Fruit fly (Drosophila melanogaster) whole organism, wandering third instar larva: ENCODE measurements around the gene CG42526.

Experiments used
- Abd-B ChIP-seq: fragments of >200 bp; optimal IDR thresholded peaks from 2 replicates; lab custom pipeline; 2017; ENCODE audit warnings: missing biosample characterization, missing genetic modification characterization
- CG32264 ChIP-seq: fragments of 200-800 bp; sonication (Bioruptor generic); optimal IDR thresholded peaks from 2 replicates; lab custom pipeline; 2016; ENCODE audit warnings: missing biosample characterization, missing genetic modification characterization
- CG9705 ChIP-seq: fragments of 200-800 bp; sonication (Bioruptor generic); optimal IDR thresholded peaks from 2 replicates; lab custom pipeline; 2018; ENCODE audit warnings: missing biosample characterization, mild to moderate bottlenecking, missing genetic modification characterization
- CrebA ChIP-seq: fragments of 200-800 bp; sonication (Bioruptor generic); optimal IDR thresholded peaks from 2 replicates; lab custom pipeline; 2016; ENCODE audit warnings: missing biosample characterization, mild to moderate bottlenecking, missing genetic modification characterization, borderline replicate concordance
- Dfd ChIP-seq: fragments of >200 bp; optimal IDR thresholded peaks from 2 replicates; lab custom pipeline; 2017; ENCODE audit warnings: missing biosample characterization, missing genetic modification characterization
- Dif ChIP-seq: fragments of 200-275, 200-300 bp; sonication (Bioruptor generic); optimal IDR thresholded peaks from 2 replicates; lab custom pipeline; 2018; ENCODE audit warnings: missing biosample characterization, missing genetic modification characterization; ENCODE audit not compliant: partially characterized antibody
- GATAd ChIP-seq: sonication (Bioruptor generic); optimal IDR thresholded peaks from 2 replicates; lab custom pipeline; 2016; ENCODE audit warnings: missing biosample characterization, missing genetic modification characterization
- HLH106 ChIP-seq: fragments of 200-800 bp; optimal IDR thresholded peaks from 3 replicates; lab custom pipeline; 2019; ENCODE audit warnings: missing biosample characterization, mild to moderate bottlenecking, missing genetic modification characterization, moderate library complexity
- Hnf4 ChIP-seq: fragments of 200-800 bp; sonication (Bioruptor generic); optimal IDR thresholded peaks from 2 replicates; lab custom pipeline; 2016; ENCODE audit warnings: missing biosample characterization, mild to moderate bottlenecking, missing genetic modification characterization
- Hr78 ChIP-seq: fragments of >200 bp; optimal IDR thresholded peaks from 2 replicates; lab custom pipeline; 2017; ENCODE audit warnings: missing biosample characterization, missing genetic modification characterization
- Hr83 ChIP-seq: fragments of 200-300 bp; sonication (Bioruptor generic); optimal IDR thresholded peaks from 2 replicates; lab custom pipeline; 2016; ENCODE audit warnings: missing biosample characterization, mild to moderate bottlenecking, missing genetic modification characterization, moderate library complexity; ENCODE audit not compliant: poor library complexity, severe bottlenecking
- Jra ChIP-seq: sonication (Bioruptor generic); optimal IDR thresholded peaks from 2 replicates; lab custom pipeline; 2016; ENCODE audit warnings: missing biosample characterization, missing genetic modification characterization
- Mio ChIP-seq: sonication (Bioruptor generic); optimal IDR thresholded peaks from 2 replicates; lab custom pipeline; 2016; ENCODE audit warnings: missing biosample characterization, missing genetic modification characterization
- Myc ChIP-seq: fragments of >200 bp; optimal IDR thresholded peaks from 2 replicates; lab custom pipeline; 2017
- N ChIP-seq: fragments of >200 bp; optimal IDR thresholded peaks from 2 replicates; lab custom pipeline; 2018; ENCODE audit warnings: missing biosample characterization, missing external identifiers, missing genetic modification characterization
- OdsH ChIP-seq: fragments of 200-800 bp; sonication (Bioruptor generic); optimal IDR thresholded peaks from 2 replicates; lab custom pipeline; 2016; ENCODE audit warnings: missing biosample characterization, mild to moderate bottlenecking, missing genetic modification characterization
- Rel ChIP-seq, 2 experiments: fragments of 200-800 bp; sonication (Bioruptor generic) in 1 of 2; optimal IDR thresholded peaks; 2 replicates in 1 of 2; 3 replicates in 1 of 2; lab custom pipeline; 2016 to 2019; ENCODE audit warnings: mild to moderate bottlenecking in 2 of 2, missing biosample characterization in 2 of 2, missing genetic modification characterization in 2 of 2, moderate library complexity in 1 of 2
- Sp1 ChIP-seq: fragments of 200-800 bp; sonication (Bioruptor generic); optimal IDR thresholded peaks from 3 replicates; lab custom pipeline; 2019; ENCODE audit warnings: missing biosample characterization, mild to moderate bottlenecking, missing genetic modification characterization, moderate library complexity
- Vsx2 ChIP-seq: fragments of 200-300, 225-300 bp; sonication (Bioruptor generic); optimal IDR thresholded peaks from 2 replicates; lab custom pipeline; 2018; ENCODE audit warnings: missing biosample characterization, missing genetic modification characterization; ENCODE audit not compliant: partially characterized antibody
- br ChIP-seq: fragments of 200-800 bp; sonication (Bioruptor generic); optimal IDR thresholded peaks from 2 replicates; lab custom pipeline; 2016; ENCODE audit warnings: missing biosample characterization, missing genetic modification characterization
- brk ChIP-seq: fragments of 200-800 bp; sonication (Bioruptor generic); optimal IDR thresholded peaks from 2 replicates; lab custom pipeline; 2016; ENCODE audit warnings: missing biosample characterization, mild to moderate bottlenecking, missing genetic modification characterization
- dl ChIP-seq, 2 experiments: fragments of 175-275, 200-275 bp in 1 of 2; fragments of 200-275 bp in 1 of 2; sonication (Bioruptor generic); optimal IDR thresholded peaks; lab custom pipeline; 2018; ENCODE audit warnings: mild to moderate bottlenecking in 2 of 2, missing biosample characterization in 2 of 2, missing genetic modification characterization in 2 of 2, moderate library complexity in 2 of 2; ENCODE audit not compliant: partially characterized antibody in 2 of 2, insufficient read depth in 1 of 2
- dmrt93B ChIP-seq: fragments of 200-800 bp; sonication (Bioruptor generic); optimal IDR thresholded peaks from 2 replicates; lab custom pipeline; 2018; ENCODE audit warnings: missing biosample characterization, mild to moderate bottlenecking, missing genetic modification characterization
- dsf ChIP-seq: sonication (Bioruptor generic); optimal IDR thresholded peaks from 2 replicates; lab custom pipeline; 2016; ENCODE audit warnings: missing biosample characterization, missing genetic modification characterization, borderline replicate concordance
- ey ChIP-seq: fragments of 200-800 bp; sonication (Bioruptor generic); optimal IDR thresholded peaks from 2 replicates; lab custom pipeline; 2016; ENCODE audit warnings: missing biosample characterization, missing genetic modification characterization
- foxo ChIP-seq, 2 experiments: fragments of 200-800 bp; sonication (Bioruptor generic); optimal IDR thresholded peaks; 2 replicates in 1 of 2; 3 replicates in 1 of 2; lab custom pipeline; 2016 to 2017; ENCODE audit warnings: missing biosample characterization in 2 of 2, missing genetic modification characterization in 2 of 2
- fru ChIP-seq: fragments of 200-800 bp; sonication (Bioruptor generic); optimal IDR thresholded peaks from 3 replicates; lab custom pipeline; 2016; ENCODE audit warnings: missing biosample characterization, mild to moderate bottlenecking, missing genetic modification characterization
- h ChIP-seq: fragments of 200-800 bp; sonication (Bioruptor generic); optimal IDR thresholded peaks from 3 replicates; lab custom pipeline; 2016; ENCODE audit warnings: missing biosample characterization, mild to moderate bottlenecking, missing genetic modification characterization
- jim ChIP-seq: fragments of 175-275, 200-325 bp; sonication (Bioruptor generic); optimal IDR thresholded peaks from 2 replicates; lab custom pipeline; 2016; ENCODE audit warnings: missing biosample characterization, mild to moderate bottlenecking, missing genetic modification characterization
- lola ChIP-seq: fragments of >200 bp; optimal IDR thresholded peaks from 2 replicates; lab custom pipeline; 2017; ENCODE audit warnings: missing biosample characterization, missing genetic modification characterization
- pan ChIP-seq: fragments of >200 bp; optimal IDR thresholded peaks from 2 replicates; lab custom pipeline; 2017
- psq ChIP-seq: fragments of 200-800 bp; sonication (Bioruptor generic); optimal IDR thresholded peaks from 3 replicates; lab custom pipeline; 2017; ENCODE audit warnings: missing biosample characterization, mild to moderate bottlenecking, missing genetic modification characterization, moderate library complexity
- rgr ChIP-seq: fragments of 200-800 bp; sonication (Bioruptor generic); optimal IDR thresholded peaks from 3 replicates; lab custom pipeline; 2016; ENCODE audit warnings: missing biosample characterization, mild to moderate bottlenecking, missing genetic modification characterization
- sage ChIP-seq: fragments of 200-800 bp; sonication (Bioruptor generic); optimal IDR thresholded peaks from 2 replicates; lab custom pipeline; 2016; ENCODE audit warnings: missing biosample characterization, mild to moderate bottlenecking, missing genetic modification characterization
- sv ChIP-seq: fragments of 200-800 bp; sonication (Bioruptor generic); optimal IDR thresholded peaks from 3 replicates; lab custom pipeline; 2016; ENCODE audit warnings: missing biosample characterization, missing genetic modification characterization
- tai ChIP-seq: sonication (Bioruptor generic); optimal IDR thresholded peaks from 2 replicates; lab custom pipeline; 2016; ENCODE audit warnings: missing biosample characterization, missing genetic modification characterization
- usp ChIP-seq: fragments of >200 bp; optimal IDR thresholded peaks from 2 replicates; lab custom pipeline; 2017; ENCODE audit warnings: missing biosample characterization, missing genetic modification characterization
- woc ChIP-seq: sonication (Bioruptor generic); optimal IDR thresholded peaks from 2 replicates; lab custom pipeline; 2016; ENCODE audit warnings: missing biosample characterization, mild to moderate bottlenecking, missing genetic modification characterization

CG42526 gene

dm6 chr3L:9417288-9417687 is 17.9 kb downstream of the CG42526 start, which contains the start of gene CG3982:
CG3982 (minus strand) TSS chr3L:9417388.
- TF ChIP-seq dsf (GFP tag; lab: Kevin White, UChicago) (no peak), HLH106 (no peak), Hr78 (GFP tag; lab: Kevin White, UChicago) (no peak), usp (no peak), woc (GFP tag; lab: Kevin White, UChicago) (no peak), Sp1 (GFP tag; lab: Kevin White, UChicago) (no peak), Rel (GFP tag; optimal IDR thresholded peaks at IDR 0.05; lab: Kevin White, UChicago) (no peak), Rel (tag; optimal IDR thresholded peaks at IDR 0.05; lab: Kevin White, UChicago) (no peak), Myc (lab: Kevin White, UChicago) (no peak)

- peak; percentile 77 for TF ChIP-seq CG9705 (GFP tag; lab: Kevin White, UChicago)
- peak; percentile 78 for TF ChIP-seq br (GFP tag; lab: Kevin White, UChicago)
- TF ChIP-seq Abd-B, result no peak
- peak in 1 of 2 experiments; percentile 86 for TF ChIP-seq foxo (GFP tag; optimal IDR thresholded peaks at IDR 0.05; lab: Kevin White, UChicago)
- no peak for TF ChIP-seq N (GFP tag; lab: Kevin White, UChicago)
- no peak for TF ChIP-seq tai (GFP tag; lab: Kevin White, UChicago)
- TF ChIP-seq Hr78 (GFP tag; lab: Kevin White, UChicago), result no peak
- TF ChIP-seq jim (GFP tag; lab: Kevin White, UChicago), result no peak
- no peak for TF ChIP-seq Myc (lab: Kevin White, UChicago)
- TF ChIP-seq dl (GFP tag; optimal IDR thresholded peaks at IDR 0.05; lab: Kevin White, UChicago; ENCODE audit: insufficient read depth in 1 of 2, partially characterized antibody in 2 of 2), result no peak
- TF ChIP-seq sage (GFP tag; lab: Kevin White, UChicago), result peak; percentile 56
- TF ChIP-seq Dif (GFP tag; lab: Kevin White, UChicago), result no peak
- TF ChIP-seq rgr (GFP tag; lab: Kevin White, UChicago), result peak; percentile 88
- TF ChIP-seq fru (GFP tag; lab: Kevin White, UChicago), result peak; percentile 61
- TF ChIP-seq Jra (GFP tag; lab: Kevin White, UChicago), result peak; percentile 77
- TF ChIP-seq HLH106, result peak; percentile 84
- peak; percentile 76 for TF ChIP-seq Sp1 (GFP tag; lab: Kevin White, UChicago)
- TF ChIP-seq OdsH (GFP tag; lab: Kevin White, UChicago), result peak; percentile 77
- TF ChIP-seq brk (GFP tag; lab: Kevin White, UChicago), result peak; percentile 86
- no peak for TF ChIP-seq usp
- peak; percentile 77 for TF ChIP-seq h (GFP tag; lab: Kevin White, UChicago)
- TF ChIP-seq Hr83, result peak; percentile 22
- peak; percentile 81 for TF ChIP-seq sv (GFP tag; lab: Kevin White, UChicago)
- no peak for TF ChIP-seq Mio
- no peak for TF ChIP-seq CG32264 (GFP tag; lab: Kevin White, UChicago)
- TF ChIP-seq CrebA, result no peak
- TF ChIP-seq pan (lab: Kevin White, UChicago), result no peak
- no peak for TF ChIP-seq lola (GFP tag; lab: Kevin White, UChicago)
- peak; percentile 66 for TF ChIP-seq woc (GFP tag; lab: Kevin White, UChicago)
- TF ChIP-seq dmrt93B (GFP tag; lab: Kevin White, UChicago), result no peak
- no peak for TF ChIP-seq Rel (GFP tag; optimal IDR thresholded peaks at IDR 0.05; lab: Kevin White, UChicago)
- TF ChIP-seq Rel (tag; optimal IDR thresholded peaks at IDR 0.05; lab: Kevin White, UChicago), result peak; percentile 60
- peak; percentile 22 for TF ChIP-seq GATAd (GFP tag; lab: Kevin White, UChicago)
- TF ChIP-seq Hnf4 (GFP tag; lab: Kevin White, UChicago), result peak; percentile 77
- peak; percentile 58 for TF ChIP-seq psq (GFP tag; lab: Kevin White, UChicago)
- peak; percentile 81 for TF ChIP-seq ey (GFP tag; lab: Kevin White, UChicago)
- TF ChIP-seq Vsx2 (GFP tag; lab: Kevin White, UChicago), result no peak
- no peak for TF ChIP-seq Dfd (GFP tag; lab: Kevin White, UChicago)
- peak; percentile 71 for TF ChIP-seq dsf (GFP tag; lab: Kevin White, UChicago)
Observed at dm6 chr3L:9410754-9411423, 24.3 kb downstream of the CG42526 start, which contains the start of the genes CG4022 and Cpsf5. CG4022 (minus strand) TSS chr3L:9410832. Cpsf5 (plus strand) TSS chr3L:9411038.
